Worm (Caenorhabditis elegans) whole organism, mixed stage, embryonic: Measurements from ENCODE around the gene srh-181.

Experiments
- drap-1 ChIP-seq: fragments of 200-800 bp; sonication (Bioruptor generic); optimal IDR thresholded peaks from 3 replicates; lab custom pipeline; 2018; ENCODE audit warnings: mild to moderate bottlenecking, missing genetic modification characterization, missing compliant biosample characterization
- nhr-12 ChIP-seq: fragments of 150-350 bp; optimal IDR thresholded peaks from 2 replicates; lab custom pipeline; 2014; ENCODE audit warnings: missing biosample characterization, missing genetic modification characterization
- nhr-237 ChIP-seq: fragments of 150-350 bp; optimal IDR thresholded peaks from 2 replicates; lab custom pipeline; 2014; ENCODE audit warnings: missing biosample characterization, missing genetic modification characterization
- nhr-28 ChIP-seq: fragments of 150-350 bp; optimal IDR thresholded peaks from 2 replicates; lab custom pipeline; 2014; ENCODE audit warnings: missing biosample characterization, missing genetic modification characterization
- unc-120 ChIP-seq: sonication (generic microtip); optimal IDR thresholded peaks from 2 replicates; lab custom pipeline; 2017; ENCODE audit warnings: missing genetic modification characterization, missing compliant biosample characterization; ENCODE audit not compliant: poor library complexity, severe bottlenecking
- unc-62 ChIP-seq: fragments of 150-350 bp; optimal IDR thresholded peaks from 2 replicates; lab custom pipeline; 2014; ENCODE audit warnings: missing biosample characterization, missing genetic modification reagents, missing genetic modification characterization

DNA sequence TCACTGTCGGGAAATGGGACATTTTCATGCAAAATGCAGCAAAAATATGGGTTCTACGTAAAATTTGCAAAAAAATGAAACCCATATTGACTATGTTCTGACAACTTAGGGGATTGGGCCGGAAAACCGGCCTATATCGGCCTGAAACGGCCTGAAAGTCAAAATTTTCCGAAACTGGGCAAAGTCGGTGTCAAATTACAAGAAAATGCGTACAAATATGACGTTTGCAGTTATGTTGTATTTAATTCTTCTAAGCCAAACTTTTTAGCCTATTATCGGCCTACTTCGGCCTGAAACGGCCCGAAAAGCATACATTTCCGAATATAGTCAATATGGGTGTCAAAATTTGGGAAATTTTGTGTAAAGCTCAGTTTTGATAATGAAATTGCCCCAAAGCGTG, 37.5 kb downstream of the srh-181 start:
- TF ChIP-seq nhr-237 (tag; lab: Kevin White, UChicago) (no peak), unc-120 (no peak), nhr-12 (tag; lab: Kevin White, UChicago) (no peak), nhr-28 (no peak), unc-62 (GFP tag; lab: Kevin White, UChicago) (no peak), drap-1 (GFP tag; lab: Kevin White, UChicago) (no peak)
